Worm (Caenorhabditis elegans) whole organism, mixed stage, embryonic: Measurements from ENCODE around the gene ets-8.

Experiments
- blmp-1 ChIP-seq: fragments of 150-350 bp; optimal IDR thresholded peaks from 2 replicates; lab custom pipeline; 2014; ENCODE audit warnings: missing biosample characterization, missing genetic modification characterization
- ces-1 ChIP-seq: fragments of 150-350 bp; optimal IDR thresholded peaks from 2 replicates; lab custom pipeline; 2014; ENCODE audit warnings: missing biosample characterization, missing genetic modification reagents, missing genetic modification characterization
- elt-3 ChIP-seq: fragments of 150-350 bp; optimal IDR thresholded peaks from 2 replicates; lab custom pipeline; 2014; ENCODE audit warnings: missing biosample characterization, missing genetic modification characterization
- hlh-1 ChIP-seq: fragments of 150-350 bp; optimal IDR thresholded peaks from 2 replicates; lab custom pipeline; 2014; ENCODE audit warnings: missing biosample characterization, missing genetic modification reagents, missing genetic modification characterization
- lin-32 ChIP-seq: fragments of 200-800 bp; sonication (Bioruptor generic); optimal IDR thresholded peaks from 2 replicates; lab custom pipeline; 2018; ENCODE audit warnings: mild to moderate bottlenecking, missing genetic modification characterization, missing compliant biosample characterization
- mab-5 ChIP-seq: fragments of 150-350 bp; optimal IDR thresholded peaks from 2 replicates; lab custom pipeline; 2014; ENCODE audit warnings: missing biosample characterization, missing genetic modification characterization
- mls-2 ChIP-seq: sonication (generic microtip); optimal IDR thresholded peaks from 2 replicates; lab custom pipeline; 2016; ENCODE audit warnings: mild to moderate bottlenecking, missing genetic modification characterization, moderate library complexity, missing compliant biosample characterization
- nhr-12 ChIP-seq: fragments of 150-350 bp; optimal IDR thresholded peaks from 2 replicates; lab custom pipeline; 2014; ENCODE audit warnings: missing biosample characterization, missing genetic modification characterization
- sptf-1 ChIP-seq: sonication (generic microtip); optimal IDR thresholded peaks from 2 replicates; lab custom pipeline; 2017; ENCODE audit warnings: mild to moderate bottlenecking, missing genetic modification characterization, moderate library complexity, missing compliant biosample characterization
- unc-62 ChIP-seq: fragments of 150-350 bp; optimal IDR thresholded peaks from 2 replicates; lab custom pipeline; 2014; ENCODE audit warnings: missing biosample characterization, missing genetic modification reagents, missing genetic modification characterization
- zip-8 ChIP-seq: fragments of 150-350 bp; optimal IDR thresholded peaks from 2 replicates; lab custom pipeline; 2014; ENCODE audit warnings: missing biosample characterization, missing genetic modification characterization
- ztf-11 ChIP-seq: fragments of 150-350 bp; optimal IDR thresholded peaks from 2 replicates; lab custom pipeline; 2014; ENCODE audit warnings: missing biosample characterization, missing genetic modification characterization

ce11 chrIV:1209320-1209719 is 49.0 kb upstream of the ets-8 start:
- TF ChIP-seq mab-5 (tag; lab: Kevin White, UChicago) (no peak), ces-1 (GFP tag; lab: Kevin White, UChicago) (no peak), lin-32 (GFP tag; lab: Kevin White, UChicago) (no peak), unc-62 (GFP tag; lab: Kevin White, UChicago) (no peak), zip-8 (tag; lab: Kevin White, UChicago) (no peak), elt-3 (tag; lab: Kevin White, UChicago) (no peak), hlh-1 (tag; lab: Kevin White, UChicago) (no peak), mls-2 (no peak), blmp-1 (tag; lab: Kevin White, UChicago) (no peak), ztf-11 (tag; lab: Kevin White, UChicago) (no peak), sptf-1 (no peak), nhr-12 (no peak)
